ENCODE assay signal across 2 fruit fly cellular contexts in genomic region chr3R:8929703-8930102, dm6.
A peak's percentile ranks its signal among the peaks of the same experiment; 100 is the strongest.
TF ChIP-seq lines count a peak whose summit lies in the region.

No protein-coding gene starts in this region.

- TF ChIP-seq CTCF in whole organism, embryonic (GFP tag; optimal IDR thresholded peaks at IDR 0.05; lab: Kevin White, UChicago) = no peak

TF ChIP-seq in whole organism, embryonic, 481 proteins besides CTCF, POLR2A, EP300 and RAD21:
- TF ChIP-seq CG3281 (GFP tag; optimal IDR thresholded peaks at IDR 0.05; lab: Kevin White, UChicago) (peak; percentile 13), CG11696 (GFP tag; IDR thresholded peaks at IDR 0.05; lab: Robert Waterston, UW) (0 out of 2 replicates have a peak, but pooled peaks have one; percentile 16), CG4707 (GFP tag; optimal IDR thresholded peaks at IDR 0.05; lab: Kevin White, UChicago) (no peak), insv (GFP tag; optimal IDR thresholded peaks at IDR 0.05; lab: Kevin White, UChicago) (peak in 1 of 2 experiments; percentile 61), sqz (GFP tag; optimal IDR thresholded peaks at IDR 0.05; lab: Kevin White, UChicago) (peak; percentile 67), pros (GFP tag; optimal IDR thresholded peaks at IDR 0.05; lab: Kevin White, UChicago) (peak; percentile 68), CG6813 (GFP tag; optimal IDR thresholded peaks at IDR 0.05; lab: Kevin White, UChicago) (no peak)

TF ChIP-seq in whole organism, prepupa, 60 proteins besides CTCF, POLR2A, EP300 and RAD21:
- TF ChIP-seq fkh (GFP tag; optimal IDR thresholded peaks at IDR 0.05; lab: Kevin White, UChicago) = peak; percentile 57
- no peak for TF ChIP-seq pdm3 (GFP tag; optimal IDR thresholded peaks at IDR 0.05; lab: Kevin White, UChicago)
